In genomic region chrIV:3551777-3552462, ce11 we compare ENCODE assay signal across 2 worm cellular contexts.
TF ChIP-seq lines count a peak whose summit lies in the region.

No protein-coding gene starts in this region.

TF ChIP-seq in whole organism, L1 larva, 84 proteins besides CTCF, POLR2A, EP300 and RAD21 (continued from another document):
- TF ChIP-seq elt-3 (tag; optimal IDR thresholded peaks at IDR 0.05; lab: Kevin White, UChicago) (no peak), skn-1 (tag; optimal IDR thresholded peaks at IDR 0.05; lab: Kevin White, UChicago) (peak; percentile 36), F16B12.6 (tag; optimal IDR thresholded peaks at IDR 0.05; lab: Kevin White, UChicago) (no peak), efl-1 (optimal IDR thresholded peaks at IDR 0.05; lab: Kevin White, UChicago) (peak; percentile 24 to 46), efl-1 (GFP tag; optimal IDR thresholded peaks at IDR 0.05 in 1 of 2; lab: Kevin White, UChicago) (peak; percentile 45 to 93), ama-1 (optimal IDR thresholded peaks at IDR 0.05; lab: Kevin White, UChicago) (no peak), vab-15 (tag; optimal IDR thresholded peaks at IDR 0.05; lab: Kevin White, UChicago) (no peak), C16A3.4 (tag; optimal IDR thresholded peaks at IDR 0.05; lab: Kevin White, UChicago) (peak; percentile 64), nhr-71 (tag; optimal IDR thresholded peaks at IDR 0.05; lab: Kevin White, UChicago) (peak; percentile 72), unc-86 (tag; optimal IDR thresholded peaks at IDR 0.05; lab: Kevin White, UChicago) (peak; percentile 39), mdl-1 (tag; optimal IDR thresholded peaks at IDR 0.05; lab: Kevin White, UChicago) (peak in 1 of 2 experiments; percentile 48), egl-13 (tag; optimal IDR thresholded peaks at IDR 0.05; lab: Kevin White, UChicago) (peak; percentile 26), lsy-2 (tag; optimal IDR thresholded peaks at IDR 0.05; lab: Kevin White, UChicago) (peak; percentile 34 to 71), dsc-1 (tag; optimal IDR thresholded peaks at IDR 0.05; lab: Kevin White, UChicago) (peak; percentile 62), aly-2 (tag; optimal IDR thresholded peaks at IDR 0.05; lab: Kevin White, UChicago) (no peak), nhr-28 (tag; optimal IDR thresholded peaks at IDR 0.05; lab: Kevin White, UChicago) (no peak), nhr-237 (tag; optimal IDR thresholded peaks at IDR 0.05; lab: Kevin White, UChicago) (no peak), swsn-7 (tag; optimal IDR thresholded peaks at IDR 0.05; lab: Kevin White, UChicago) (peak; percentile 58), fos-1 (tag; optimal IDR thresholded peaks at IDR 0.05; lab: Kevin White, UChicago) (peak; percentile 51), nhr-77 (tag; optimal IDR thresholded peaks at IDR 0.05; lab: Kevin White, UChicago) (peak; percentile 15), alr-1 (tag; optimal IDR thresholded peaks at IDR 0.05; lab: Kevin White, UChicago; ENCODE audit: borderline replicate concordance) (no peak), nhr-20 (tag; optimal IDR thresholded peaks at IDR 0.05; lab: Kevin White, UChicago) (peak; percentile 53)

TF ChIP-seq in whole organism, young adult, 124 proteins besides CTCF, POLR2A, EP300 and RAD21 (continued from another document):
- TF ChIP-seq unc-62 (GFP tag; optimal IDR thresholded peaks at IDR 0.05; lab: Kevin White, UChicago) (no peak), athp-1 (tag; optimal IDR thresholded peaks at IDR 0.05; lab: Kevin White, UChicago) (peak; percentile 73), lin-54 (GFP tag; optimal IDR thresholded peaks at IDR 0.05; lab: Kevin White, UChicago) (peak; percentile 47), hmg-20 (GFP tag; IDR thresholded peaks at IDR 0.05; lab: Robert Waterston, UW) (0 out of 2 replicates have a peak, but pooled peaks have one; percentile 41), akir-1 (GFP tag; optimal IDR thresholded peaks at IDR 0.05; lab: Kevin White, UChicago) (no peak), let-526 (GFP tag; IDR thresholded peaks at IDR 0.05; lab: Robert Waterston, UW) (no peak), ceh-91 (GFP tag; IDR thresholded peaks at IDR 0.05; lab: Robert Waterston, UW) (no peak), lin-40 (tag; optimal IDR thresholded peaks at IDR 0.05; lab: Kevin White, UChicago) (no peak), B0019.2 (GFP tag; conservative IDR thresholded peaks at IDR 0.05; lab: Robert Waterston, UW) (no peak), snpc-1.1 (tag; optimal IDR thresholded peaks at IDR 0.05; lab: Kevin White, UChicago; ENCODE audit: insufficient read depth) (peak; percentile 28)
